Fruit fly (Drosophila melanogaster): ENCODE measurements around the gene ea.
A peak's percentile ranks its signal among the peaks of the same experiment; 100 is the strongest.

Gene ea

DNA sequence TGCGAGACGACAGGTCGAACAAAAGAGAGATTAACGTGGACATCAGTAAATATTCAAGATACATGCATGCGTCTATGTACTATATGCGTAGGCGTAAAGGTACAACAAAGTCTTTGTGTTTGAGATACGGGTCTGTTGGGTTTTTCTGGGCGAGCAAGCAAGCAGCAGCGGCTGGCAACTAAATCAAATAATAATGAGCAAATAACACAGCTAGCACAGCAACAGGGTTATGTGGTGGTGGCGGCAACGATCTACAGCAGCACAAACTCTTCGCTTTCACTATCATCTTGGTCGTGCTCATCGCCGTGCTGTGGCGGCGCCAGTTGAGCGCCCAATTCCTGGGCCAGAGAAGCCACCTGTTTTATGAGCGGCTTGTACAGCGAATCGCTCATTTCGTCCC lies 25.5 kb downstream of the ea start:
- TF ChIP-seq toe (GFP tag; optimal IDR thresholded peaks at IDR 0.05) (no peak), cnc (optimal IDR thresholded peaks at IDR 0.05) (no peak), CG33017 (tag; optimal IDR thresholded peaks at IDR 0.05) (no peak)

- no peak for TF ChIP-seq pad (GFP tag; optimal IDR thresholded peaks at IDR 0.05)
- peak; percentile 100 for TF ChIP-seq tj (GFP tag; optimal IDR thresholded peaks at IDR 0.05)
- no peak for TF ChIP-seq ovo (GFP tag; optimal IDR thresholded peaks at IDR 0.05)
- no peak for TF ChIP-seq cnc (optimal IDR thresholded peaks at IDR 0.05)
- no peak for TF ChIP-seq CG11617 (GFP tag; optimal IDR thresholded peaks at IDR 0.05)
- TF ChIP-seq CG7045 (GFP tag; optimal IDR thresholded peaks at IDR 0.05) = no peak
- no peak for TF ChIP-seq CG7101 (tag; optimal IDR thresholded peaks at IDR 0.05)
- TF ChIP-seq CG14711 (tag; optimal IDR thresholded peaks at IDR 0.05) = no peak
- TF ChIP-seq CG1620 (GFP tag; optimal IDR thresholded peaks at IDR 0.05) = no peak
- peak; percentile 10 for TF ChIP-seq Mnt (GFP tag; optimal IDR thresholded peaks at IDR 0.05)
Observed at dm6 chr3R:15356152-15356551, 27.6 kb downstream of the ea start.

DNA sequence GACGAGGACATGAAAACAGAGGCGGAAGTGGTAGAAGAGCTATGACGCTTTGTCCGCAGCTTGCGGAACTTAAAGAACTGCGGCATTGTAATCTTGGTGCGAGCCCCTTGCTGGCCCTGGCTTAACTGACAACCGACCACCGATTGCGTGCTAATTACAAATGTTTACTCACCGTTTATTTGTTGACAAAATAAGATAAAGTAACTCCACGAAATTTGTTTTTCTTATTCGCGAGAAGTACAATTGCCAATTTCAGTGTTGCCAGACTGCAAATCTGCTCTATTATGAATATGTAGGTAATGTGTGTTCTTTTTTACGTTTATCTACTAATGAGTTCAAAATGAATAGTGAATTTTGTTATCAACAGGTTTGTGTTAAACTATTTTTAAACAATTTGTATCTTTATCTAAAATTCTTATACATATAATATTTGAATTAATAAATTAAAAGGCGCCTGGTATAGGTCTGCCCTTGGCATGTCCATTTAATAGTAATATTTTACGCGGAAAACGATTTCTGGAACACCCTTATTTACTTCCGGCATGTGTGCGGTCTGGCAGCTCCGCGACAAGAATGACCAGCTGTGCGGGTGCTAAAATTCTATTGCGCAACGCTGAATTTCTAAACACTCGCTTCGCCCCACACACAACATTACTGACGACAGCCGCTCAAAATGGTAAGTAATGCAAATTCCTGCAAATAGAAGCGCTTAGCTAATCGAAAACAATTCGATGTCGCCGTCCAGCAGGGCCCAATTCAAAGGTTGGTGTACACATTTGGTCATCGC lies 28.3 kb downstream of the ea start, which contains the start of the genes Atg4b and Hibch:
Atg4b (minus strand) TSS at position 280 of the 787 bp plus-strand sequence.
Hibch (plus strand) TSS at position 585 of the 787 bp plus-strand sequence.
- no peak for TF ChIP-seq tj (GFP tag; optimal IDR thresholded peaks at IDR 0.05)
- peak; percentile 88 for TF ChIP-seq bab1 (GFP tag; optimal IDR thresholded peaks at IDR 0.05)
- peak; percentile 90 for TF ChIP-seq CG12768 (GFP tag; optimal IDR thresholded peaks at IDR 0.05)
- no peak for TF ChIP-seq cnc (optimal IDR thresholded peaks at IDR 0.05)
- TF ChIP-seq CG14711 (tag; optimal IDR thresholded peaks at IDR 0.05) = peak; percentile 84
- TF ChIP-seq pad (GFP tag; optimal IDR thresholded peaks at IDR 0.05) = peak; percentile 79
- no peak for TF ChIP-seq Hr96 (GFP tag; optimal IDR thresholded peaks at IDR 0.05)
- peak; percentile 77 for TF ChIP-seq CG33017 (tag; optimal IDR thresholded peaks at IDR 0.05)
- peak; percentile 88 for TF ChIP-seq CG7101 (tag; optimal IDR thresholded peaks at IDR 0.05)
- TF ChIP-seq toe (GFP tag; optimal IDR thresholded peaks at IDR 0.05) = no peak
- peak; percentile 79 for TF ChIP-seq Clk (GFP tag; optimal IDR thresholded peaks at IDR 0.05)
- TF ChIP-seq Mnt (GFP tag; optimal IDR thresholded peaks at IDR 0.05) = peak; percentile 63
- TF ChIP-seq CG11617 (GFP tag; optimal IDR thresholded peaks at IDR 0.05) = peak; percentile 86
- TF ChIP-seq cic (GFP tag; optimal IDR thresholded peaks at IDR 0.05) = peak; percentile 76
- peak; percentile 67 for TF ChIP-seq CG1620 (GFP tag; optimal IDR thresholded peaks at IDR 0.05)
- peak; percentile 67 for TF ChIP-seq ovo (GFP tag; optimal IDR thresholded peaks at IDR 0.05)
- no peak for TF ChIP-seq CG5204 (GFP tag; optimal IDR thresholded peaks at IDR 0.05)
- no peak for TF ChIP-seq kay (GFP tag; ENCODE audit: borderline replicate concordance)
- peak; percentile 79 for TF ChIP-seq Crg-1 (GFP tag; optimal IDR thresholded peaks at IDR 0.05)
- peak; percentile 83 for TF ChIP-seq CG7045 (GFP tag; optimal IDR thresholded peaks at IDR 0.05)

DNA sequence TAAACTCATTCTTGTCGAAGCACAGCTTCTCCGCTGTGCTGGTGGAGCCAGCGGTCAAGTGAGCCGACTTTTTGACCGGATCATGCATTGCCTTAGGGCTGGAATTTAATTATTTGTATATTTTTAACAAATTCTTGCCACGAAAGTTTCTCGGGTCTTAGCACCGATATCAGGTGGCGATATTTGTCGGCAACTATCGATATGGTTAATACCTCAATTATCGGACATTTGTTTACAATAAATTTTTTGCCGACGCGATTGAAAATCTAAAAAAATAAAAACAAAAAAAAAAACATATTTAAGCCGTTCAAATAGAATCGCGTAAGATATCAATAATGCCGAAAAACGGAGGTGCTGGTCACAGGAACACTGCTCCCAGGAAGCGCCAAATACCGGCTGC lies 33.0 kb downstream of the ea start, which contains the start of the genes Cog2 and Trax:
Cog2 (minus strand) TSS at position 168 of the 400 bp plus-strand sequence.
Trax (plus strand) TSS at position 203 of the 400 bp plus-strand sequence.
- TF ChIP-seq ovo (GFP tag; optimal IDR thresholded peaks at IDR 0.05) = no peak
- no peak for TF ChIP-seq cic (GFP tag; optimal IDR thresholded peaks at IDR 0.05)
- no peak for TF ChIP-seq Clk (GFP tag; optimal IDR thresholded peaks at IDR 0.05)
- no peak for TF ChIP-seq CG12768 (GFP tag; optimal IDR thresholded peaks at IDR 0.05)
- no peak for TF ChIP-seq CG11617 (GFP tag; optimal IDR thresholded peaks at IDR 0.05)
- TF ChIP-seq Mnt (GFP tag; optimal IDR thresholded peaks at IDR 0.05) = no peak
- TF ChIP-seq bab1 (GFP tag; optimal IDR thresholded peaks at IDR 0.05) = peak; percentile 19
- no peak for TF ChIP-seq pad (GFP tag; optimal IDR thresholded peaks at IDR 0.05)
- no peak for TF ChIP-seq CG5204 (GFP tag; optimal IDR thresholded peaks at IDR 0.05)
- TF ChIP-seq CG1620 (GFP tag; optimal IDR thresholded peaks at IDR 0.05) = no peak
- TF ChIP-seq tj (GFP tag; optimal IDR thresholded peaks at IDR 0.05) = peak; percentile 80
- TF ChIP-seq toe (GFP tag; optimal IDR thresholded peaks at IDR 0.05) = no peak
- no peak for TF ChIP-seq CG33017 (tag; optimal IDR thresholded peaks at IDR 0.05)
- TF ChIP-seq CG7101 (tag; optimal IDR thresholded peaks at IDR 0.05) = no peak
- no peak for TF ChIP-seq Crg-1 (GFP tag; optimal IDR thresholded peaks at IDR 0.05)

dm6 chr3R:15363608-15364007 lies 35.1 kb downstream of the ea start, which contains the start of gene CG6171:
TSS of gene CG6171 (minus strand) at chr3R:15363857.
- TF ChIP-seq bab1 (GFP tag; optimal IDR thresholded peaks at IDR 0.05) (peak; percentile 46), CG33017 (tag; optimal IDR thresholded peaks at IDR 0.05) (no peak), cic (GFP tag; optimal IDR thresholded peaks at IDR 0.05) (no peak), tj (GFP tag; optimal IDR thresholded peaks at IDR 0.05) (no peak), Mnt (GFP tag; optimal IDR thresholded peaks at IDR 0.05) (peak; percentile 9), CG11617 (GFP tag; optimal IDR thresholded peaks at IDR 0.05) (no peak), ovo (GFP tag; optimal IDR thresholded peaks at IDR 0.05) (no peak), CG14711 (tag; optimal IDR thresholded peaks at IDR 0.05) (peak; percentile 38), CG12768 (GFP tag; optimal IDR thresholded peaks at IDR 0.05) (no peak), kay (GFP tag; ENCODE audit: borderline replicate concordance) (no peak), CG7101 (tag; optimal IDR thresholded peaks at IDR 0.05) (peak; percentile 44), pad (GFP tag; optimal IDR thresholded peaks at IDR 0.05) (no peak), Crg-1 (GFP tag; optimal IDR thresholded peaks at IDR 0.05) (peak; percentile 17), Hr96 (GFP tag; optimal IDR thresholded peaks at IDR 0.05) (no peak), CG7045 (GFP tag; optimal IDR thresholded peaks at IDR 0.05) (no peak), Clk (GFP tag; optimal IDR thresholded peaks at IDR 0.05) (no peak), CG5204 (GFP tag; optimal IDR thresholded peaks at IDR 0.05) (no peak), cnc (optimal IDR thresholded peaks at IDR 0.05) (no peak), CG1620 (GFP tag; optimal IDR thresholded peaks at IDR 0.05) (peak; percentile 41), toe (GFP tag; optimal IDR thresholded peaks at IDR 0.05) (no peak)

DNA sequence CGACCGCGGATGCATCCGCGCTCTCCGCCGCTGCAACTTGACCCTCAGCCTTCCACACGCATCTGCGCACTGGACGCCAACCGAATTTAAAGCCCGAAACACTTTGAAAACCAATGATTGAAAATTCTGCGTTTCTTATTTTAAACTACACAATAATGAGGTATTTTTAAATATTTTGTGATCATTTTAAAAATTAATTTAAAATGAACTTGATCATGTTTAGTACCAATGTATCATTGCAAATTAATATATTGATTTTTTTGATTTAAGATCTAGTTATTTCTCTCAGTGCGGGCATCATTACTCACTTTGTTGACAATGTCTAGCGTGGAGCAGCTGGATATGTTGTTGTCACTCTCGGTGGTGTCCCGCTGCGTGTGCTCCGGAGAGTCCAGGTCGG lies 38.3 kb downstream of the ea start:
- TF ChIP-seq toe (GFP tag; optimal IDR thresholded peaks at IDR 0.05) (no peak), ovo (GFP tag; optimal IDR thresholded peaks at IDR 0.05) (no peak), CG11617 (GFP tag; optimal IDR thresholded peaks at IDR 0.05) (no peak), CG7101 (tag; optimal IDR thresholded peaks at IDR 0.05) (peak; percentile 76), kay (GFP tag; ENCODE audit: borderline replicate concordance) (no peak), Mnt (GFP tag; optimal IDR thresholded peaks at IDR 0.05) (no peak), bab1 (GFP tag; optimal IDR thresholded peaks at IDR 0.05) (no peak), pad (GFP tag; optimal IDR thresholded peaks at IDR 0.05) (no peak), CG33017 (tag; optimal IDR thresholded peaks at IDR 0.05) (peak; percentile 87), Crg-1 (GFP tag; optimal IDR thresholded peaks at IDR 0.05) (no peak), CG7045 (GFP tag; optimal IDR thresholded peaks at IDR 0.05) (peak; percentile 67), CG12768 (GFP tag; optimal IDR thresholded peaks at IDR 0.05) (peak; percentile 7), CG14711 (tag; optimal IDR thresholded peaks at IDR 0.05) (peak; percentile 70), cic (GFP tag; optimal IDR thresholded peaks at IDR 0.05) (no peak), Clk (GFP tag; optimal IDR thresholded peaks at IDR 0.05) (no peak), Hr96 (GFP tag; optimal IDR thresholded peaks at IDR 0.05) (no peak), tj (GFP tag; optimal IDR thresholded peaks at IDR 0.05) (no peak)
